Fruit fly (Drosophila melanogaster): Measurements from ENCODE around the gene eIF4E5.

eIF4E5 gene

DNA sequence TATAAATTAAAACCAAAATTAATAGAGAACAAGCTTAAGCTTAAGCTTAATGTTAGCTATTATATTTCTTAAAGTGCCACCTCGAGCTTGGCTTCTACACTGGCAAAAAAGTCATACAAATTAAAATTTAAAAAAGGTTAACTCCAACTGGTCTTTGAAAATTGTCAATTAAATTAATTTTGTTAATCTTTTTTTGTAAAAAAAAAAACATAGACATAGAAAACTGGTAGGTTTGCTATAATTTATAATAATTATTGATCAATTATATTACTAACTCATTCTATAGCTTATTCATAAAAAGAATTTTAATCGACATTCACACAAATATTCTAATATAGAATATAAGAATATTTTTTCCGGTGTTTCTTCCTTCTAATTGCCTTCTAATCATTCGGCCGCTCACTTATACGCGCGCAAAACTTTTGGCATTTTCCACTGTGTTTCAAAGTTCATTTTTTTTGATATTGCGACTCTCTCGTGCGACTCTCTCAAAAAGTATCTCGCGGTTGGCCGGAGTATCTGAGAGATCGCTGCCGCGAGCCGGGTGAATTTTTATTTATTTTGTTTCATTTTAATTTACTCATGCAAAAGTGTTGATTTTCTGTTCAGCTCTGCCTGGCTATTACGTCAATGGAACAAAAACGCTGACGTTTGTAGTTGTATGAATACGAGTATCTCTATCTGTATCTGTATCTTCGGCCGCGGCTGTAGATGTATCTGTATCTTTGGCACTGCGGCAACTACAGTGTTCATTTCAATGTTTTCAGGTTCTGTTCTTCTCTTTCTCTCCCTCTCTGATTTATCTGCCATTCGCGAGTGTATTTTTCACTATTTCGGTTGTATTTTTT lies 38.7 kb upstream of the eIF4E5 start (continued):
- no peak for TF ChIP-seq Eip75B (GFP tag; optimal IDR thresholded peaks at IDR 0.05)
- no peak for TF ChIP-seq CG6792 (GFP tag; optimal IDR thresholded peaks at IDR 0.05)
- peak; percentile 67; the same call in 1 of the 2 replicates for TF ChIP-seq CG11294 (GFP tag; IDR thresholded peaks at IDR 0.05)
- peak; percentile 80 for TF ChIP-seq CG32006 (GFP tag; optimal IDR thresholded peaks at IDR 0.05)
- TF ChIP-seq acj6 (GFP tag; optimal IDR thresholded peaks at IDR 0.05) = peak; percentile 44
- TF ChIP-seq dsx (GFP tag; optimal IDR thresholded peaks at IDR 0.05; ENCODE audit: poor library complexity, severe bottlenecking) = no peak
- TF ChIP-seq CG4318 (GFP tag; optimal IDR thresholded peaks at IDR 0.05) = peak; percentile 45
- peak; percentile 14 for TF ChIP-seq lz (GFP tag; optimal IDR thresholded peaks at IDR 0.05)
- peak; percentile 18 for TF ChIP-seq CG7368 (GFP tag; optimal IDR thresholded peaks at IDR 0.05)
- peak; percentile 54 for TF ChIP-seq esn (GFP tag; optimal IDR thresholded peaks at IDR 0.05)
- no peak for TF ChIP-seq Sox102F (GFP tag; optimal IDR thresholded peaks at IDR 0.05)
- peak; percentile 42; the same call in 2 of the 3 replicates for TF ChIP-seq CG6163 (GFP tag; IDR thresholded peaks at IDR 0.05)
- no peak for TF ChIP-seq CG16779 (tag; optimal IDR thresholded peaks at IDR 0.05)
- TF ChIP-seq salr (GFP tag; optimal IDR thresholded peaks at IDR 0.05) = peak in 1 of 2 experiments; percentile 80
- peak; percentile 32 for TF ChIP-seq CG6808 (GFP tag; optimal IDR thresholded peaks at IDR 0.05)
- TF ChIP-seq CG8632 (GFP tag; optimal IDR thresholded peaks at IDR 0.05) = peak; percentile 45
- TF ChIP-seq vri (GFP tag; optimal IDR thresholded peaks at IDR 0.05) = peak; percentile 95
- TF ChIP-seq Smox (GFP tag; optimal IDR thresholded peaks at IDR 0.05) = peak; percentile 42
- no peak for TF ChIP-seq fd85E (GFP tag; optimal IDR thresholded peaks at IDR 0.05)
- TF ChIP-seq eg (GFP tag; IDR thresholded peaks at IDR 0.05) = peak; percentile 86
- TF ChIP-seq dac (GFP tag; optimal IDR thresholded peaks at IDR 0.05) = no peak
- TF ChIP-seq net (GFP tag; optimal IDR thresholded peaks at IDR 0.05) = peak; percentile 0

DNA sequence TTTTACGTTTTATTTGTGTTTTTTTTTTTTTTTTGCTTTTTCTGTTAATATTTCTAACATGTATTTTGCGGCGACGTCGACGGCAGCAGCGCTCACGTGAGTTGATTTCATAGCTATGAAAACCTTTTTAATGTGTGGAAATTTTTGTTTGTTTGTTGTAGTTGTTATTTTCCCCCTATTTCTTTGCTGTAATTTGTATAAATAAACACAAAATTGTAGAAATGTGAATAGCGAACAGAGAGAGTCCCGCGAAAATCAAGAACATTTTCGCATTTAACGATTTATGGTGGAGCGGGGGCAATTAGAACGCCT lies 38.1 kb upstream of the eIF4E5 start:
- no peak for TF ChIP-seq Blimp-1 (GFP tag; optimal IDR thresholded peaks at IDR 0.05)
- peak; percentile 65; the same call in 2 of the 3 replicates for TF ChIP-seq CG8119 (GFP tag; IDR thresholded peaks at IDR 0.05)

DNA sequence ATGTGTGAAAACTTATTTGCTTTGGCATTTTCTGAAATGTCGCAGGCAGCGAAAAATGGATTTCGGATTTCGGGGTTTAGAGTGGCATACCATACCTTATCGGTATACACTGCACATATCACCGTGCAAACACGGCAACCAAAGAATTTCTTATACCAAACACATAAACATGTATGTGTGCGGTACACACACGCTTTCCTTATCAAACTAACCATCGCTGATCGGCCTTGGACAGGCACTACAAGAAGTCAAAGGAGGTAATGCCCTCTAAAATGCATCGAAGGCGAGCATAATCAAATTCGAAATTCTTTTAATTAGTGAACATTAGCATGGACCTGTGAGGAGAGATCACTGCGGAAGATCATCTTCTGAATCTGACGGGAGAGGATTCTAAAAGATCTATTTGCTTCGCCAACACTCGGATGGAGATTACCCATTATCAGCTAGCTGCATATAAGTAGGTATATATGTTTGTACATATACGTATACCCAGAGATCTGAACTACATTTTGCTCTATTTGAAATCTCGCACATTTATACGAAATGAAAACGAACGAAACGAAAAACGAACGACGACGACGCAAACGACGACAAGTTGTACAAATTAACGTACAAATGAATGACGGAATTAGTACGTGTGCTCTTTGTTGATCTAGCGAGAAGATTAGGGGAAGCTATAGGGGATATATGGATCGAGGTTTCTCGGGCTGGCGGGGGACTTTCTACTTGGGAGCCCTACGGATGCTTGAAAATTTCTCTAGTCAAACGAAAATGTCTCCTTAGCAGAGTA lies 36.2 kb upstream of the eIF4E5 start:
- TF ChIP-seq fkh (GFP tag; optimal IDR thresholded peaks at IDR 0.05) (peak; percentile 58), CG16779 (tag; optimal IDR thresholded peaks at IDR 0.05) (peak; percentile 24), Ets21C (GFP tag; optimal IDR thresholded peaks at IDR 0.05) (no peak), CG6276 (GFP tag; optimal IDR thresholded peaks at IDR 0.05) (no peak)

DNA sequence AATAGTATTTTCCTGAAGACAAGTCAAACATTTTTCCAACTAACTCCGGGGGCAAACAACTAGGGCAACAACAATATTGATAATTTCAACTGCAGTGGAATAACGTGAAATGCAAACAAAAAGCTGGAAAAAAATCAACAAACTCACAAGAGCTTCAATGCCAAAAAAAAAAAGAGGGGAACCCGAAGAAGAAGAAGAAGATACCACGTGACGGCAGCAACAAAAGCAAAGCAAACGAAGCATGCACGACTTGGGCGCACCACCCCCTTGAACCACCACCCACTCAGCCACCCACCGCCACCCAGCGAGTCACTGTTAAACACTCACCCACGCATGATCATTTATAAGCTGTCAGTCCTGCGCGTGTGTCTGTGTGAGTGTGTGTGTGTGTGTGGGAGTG lies 34.9 kb upstream of the eIF4E5 start:
- TF ChIP-seq Gug (GFP tag; IDR thresholded peaks at IDR 0.05) (no peak), CG4318 (GFP tag; optimal IDR thresholded peaks at IDR 0.05) (no peak), Sox14 (GFP tag; optimal IDR thresholded peaks at IDR 0.05) (no peak), CG6808 (GFP tag; optimal IDR thresholded peaks at IDR 0.05) (no peak), CG6163 (GFP tag; IDR thresholded peaks at IDR 0.05) (0 out of 3 replicates have a peak, but pooled peaks have one; percentile 11), Eip93F (GFP tag; optimal IDR thresholded peaks at IDR 0.05) (no peak), CG8319 (GFP tag; optimal IDR thresholded peaks at IDR 0.05) (no peak), eg (GFP tag; IDR thresholded peaks at IDR 0.05) (0 out of 3 replicates have a peak, but pooled peaks have one; percentile 44), Smox (GFP tag; optimal IDR thresholded peaks at IDR 0.05) (no peak), spab (GFP tag; optimal IDR thresholded peaks at IDR 0.05) (no peak), fkh (GFP tag; optimal IDR thresholded peaks at IDR 0.05) (peak; percentile 80), CG34406 (GFP tag; optimal IDR thresholded peaks at IDR 0.05) (no peak)

Measured in whole organism, prepupa.